Worm (Caenorhabditis elegans): ENCODE results near the gene C18H7.12.

The C18H7.12 gene

ce11 chrIV:582130-582529 lies 5.5 kb downstream of the C18H7.12 start, which contains the start of gene F56A11.6:
F56A11.6 (minus strand) TSS chrIV:582230.
- TF ChIP-seq nhr-28 (tag; optimal IDR thresholded peaks at IDR 0.05) (no peak), egl-27 (tag; optimal IDR thresholded peaks at IDR 0.05) (no peak), ceh-82 (tag; optimal IDR thresholded peaks at IDR 0.05) (no peak), jun-1 (tag; optimal IDR thresholded peaks at IDR 0.05) (no peak), tbx-2 (tag; optimal IDR thresholded peaks at IDR 0.05) (no peak), lin-15B (tag; optimal IDR thresholded peaks at IDR 0.05) (no peak), sea-2 (GFP tag; optimal IDR thresholded peaks at IDR 0.05) (no peak), nhr-76 (tag; optimal IDR thresholded peaks at IDR 0.05) (no peak), mdl-1 (tag; optimal IDR thresholded peaks at IDR 0.05) (no peak), nhr-23 (tag; optimal IDR thresholded peaks at IDR 0.05) (no peak), unc-62 (GFP tag; optimal IDR thresholded peaks at IDR 0.05) (no peak), snpc-4 (tag; optimal IDR thresholded peaks at IDR 0.05) (no peak), elt-1 (tag; optimal IDR thresholded peaks at IDR 0.05) (no peak), aly-2 (tag; optimal IDR thresholded peaks at IDR 0.05) (no peak), eor-1 (tag; optimal IDR thresholded peaks at IDR 0.05) (no peak), skn-1 (tag; optimal IDR thresholded peaks at IDR 0.05) (no peak), nhr-25 (tag; optimal IDR thresholded peaks at IDR 0.05) (no peak), R02D3.7 (tag; optimal IDR thresholded peaks at IDR 0.05) (no peak)

- no peak for TF ChIP-seq pha-4 (tag; optimal IDR thresholded peaks at IDR 0.05)
- no peak for TF ChIP-seq lsy-12 (tag; optimal IDR thresholded peaks at IDR 0.05)
- no peak for TF ChIP-seq lin-15B (tag; optimal IDR thresholded peaks at IDR 0.05)
- TF ChIP-seq ceh-82 (tag; optimal IDR thresholded peaks at IDR 0.05) = no peak
- TF ChIP-seq nhr-77 (tag; optimal IDR thresholded peaks at IDR 0.05) = no peak
- no peak for TF ChIP-seq nhr-43 (tag; optimal IDR thresholded peaks at IDR 0.05; ENCODE audit: poor library complexity, severe bottlenecking)
- TF ChIP-seq ztf-11 (tag; optimal IDR thresholded peaks at IDR 0.05) = no peak
These were observed 7.1 kb downstream of the C18H7.12 start for ce11 chrIV:580512-580911.

DNA sequence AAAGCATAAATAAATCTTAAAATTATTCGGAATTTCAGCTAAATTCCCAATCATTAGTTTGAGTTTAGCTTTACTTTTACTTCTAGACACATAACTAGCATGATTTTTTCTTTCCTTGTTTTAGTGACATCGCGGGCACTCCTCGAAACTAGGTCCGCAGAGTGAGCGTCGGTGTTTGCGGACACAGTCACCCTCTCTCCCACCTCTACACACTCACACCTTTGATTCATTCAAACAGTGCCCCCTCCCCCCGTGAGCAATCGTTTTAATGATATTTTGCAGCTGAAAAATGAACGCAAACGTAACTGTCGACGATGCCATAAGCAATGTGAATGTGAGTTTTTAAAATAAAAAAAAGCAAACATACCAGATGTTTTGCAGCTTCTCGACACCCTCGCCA lies 15.1 kb downstream of the C18H7.12 start, which contains the start of gene gex-2:
Gene gex-2 (plus strand): TSS at position 283 of the 400 bp plus-strand sequence.
- TF ChIP-seq hmg-11 (tag; optimal IDR thresholded peaks at IDR 0.05) (peak; percentile 21), elt-2 (tag; optimal IDR thresholded peaks at IDR 0.05) (peak; percentile 26), nhr-76 (tag; optimal IDR thresholded peaks at IDR 0.05) (no peak)

- TF ChIP-seq skn-1 (tag; optimal IDR thresholded peaks at IDR 0.05) (peak; percentile 16), ztf-11 (tag; optimal IDR thresholded peaks at IDR 0.05) (no peak)
These were observed 16.8 kb downstream of the C18H7.12 start, which contains the start of gene F56A11.5 for ce11 chrIV:570799-571300. F56A11.5 (minus strand) TSS chrIV:570849.

ce11 chrIV:564000-564399 lies 23.6 kb downstream of the C18H7.12 start:
- TF ChIP-seq ztf-4 (tag; optimal IDR thresholded peaks at IDR 0.05) (no peak), egl-5 (tag; optimal IDR thresholded peaks at IDR 0.05) (no peak), pqm-1 (tag; optimal IDR thresholded peaks at IDR 0.05) (no peak), nhr-67 (tag; optimal IDR thresholded peaks at IDR 0.05) (no peak), ztf-11 (tag; optimal IDR thresholded peaks at IDR 0.05) (no peak), mml-1 (tag; optimal IDR thresholded peaks at IDR 0.05) (no peak), sea-2 (GFP tag; optimal IDR thresholded peaks at IDR 0.05) (no peak), mdl-1 (tag; optimal IDR thresholded peaks at IDR 0.05) (no peak), nfya-1 (tag; optimal IDR thresholded peaks at IDR 0.05; ENCODE audit: insufficient read depth) (no peak), nhr-11 (tag; optimal IDR thresholded peaks at IDR 0.05) (no peak), lin-39 (tag; optimal IDR thresholded peaks at IDR 0.05) (no peak), lin-15B (tag; optimal IDR thresholded peaks at IDR 0.05) (no peak), elt-3 (tag; optimal IDR thresholded peaks at IDR 0.05) (no peak), ceh-82 (tag; optimal IDR thresholded peaks at IDR 0.05) (no peak), tbx-2 (tag; optimal IDR thresholded peaks at IDR 0.05) (no peak), eor-1 (tag; optimal IDR thresholded peaks at IDR 0.05) (no peak), nhr-28 (tag; optimal IDR thresholded peaks at IDR 0.05) (no peak), elt-1 (tag; optimal IDR thresholded peaks at IDR 0.05) (no peak)

Measured in whole organism, L3 larva.